Worm (Caenorhabditis elegans) whole organism, mixed stage, embryonic: ENCODE data around the gene cts-1.
A peak's percentile ranks its signal among the peaks of the same experiment; 100 is the strongest.
"Not testable (repeated sequence)": the region's sequence is repeated elsewhere in the genome, so short reads cannot be mapped to it uniquely, and the experiment has no call there.

ENCODE experiments used
- bed-3 ChIP-seq: fragments of 200-800 bp; sonication (Bioruptor generic); optimal IDR thresholded peaks from 3 replicates; lab custom pipeline; 2018; ENCODE audit warnings: mild to moderate bottlenecking, missing genetic modification characterization, moderate library complexity, missing compliant biosample characterization
- blmp-1 ChIP-seq: fragments of 150-350 bp; optimal IDR thresholded peaks from 2 replicates; lab custom pipeline; 2014; ENCODE audit warnings: missing biosample characterization, missing genetic modification characterization
- ceh-39 ChIP-seq: fragments of 150-350 bp; optimal IDR thresholded peaks from 2 replicates; lab custom pipeline; 2014; ENCODE audit warnings: missing biosample characterization, missing genetic modification characterization
- ceh-43 ChIP-seq: fragments of 200-800 bp; sonication (Bioruptor generic); optimal IDR thresholded peaks from 2 replicates; lab custom pipeline; 2018; ENCODE audit warnings: mild to moderate bottlenecking, missing genetic modification characterization, moderate library complexity, missing compliant biosample characterization
- ceh-83 ChIP-seq: fragments of 200-800 bp; sonication (Bioruptor generic); optimal IDR thresholded peaks from 2 replicates; lab custom pipeline; 2018; ENCODE audit warnings: mild to moderate bottlenecking, missing genetic modification characterization, missing compliant biosample characterization
- ces-1 ChIP-seq: fragments of 150-350 bp; optimal IDR thresholded peaks from 2 replicates; lab custom pipeline; 2014; ENCODE audit warnings: missing biosample characterization, missing genetic modification reagents, missing genetic modification characterization
- cnd-1 ChIP-seq: fragments of 200-800 bp; sonication (Bioruptor generic); optimal IDR thresholded peaks from 2 replicates; lab custom pipeline; 2018; ENCODE audit warnings: mild to moderate bottlenecking, missing genetic modification characterization, missing compliant biosample characterization
- drap-1 ChIP-seq: fragments of 200-800 bp; sonication (Bioruptor generic); optimal IDR thresholded peaks from 3 replicates; lab custom pipeline; 2018; ENCODE audit warnings: mild to moderate bottlenecking, missing genetic modification characterization, missing compliant biosample characterization
- elt-1 ChIP-seq: sonication (generic microtip); optimal IDR thresholded peaks from 2 replicates; lab custom pipeline; 2017; ENCODE audit warnings: missing genetic modification characterization, mild to moderate bottlenecking, missing compliant biosample characterization, antibody characterized with exemption, moderate library complexity, borderline replicate concordance; ENCODE audit not compliant: insufficient read depth
- elt-3 ChIP-seq: fragments of 150-350 bp; optimal IDR thresholded peaks from 2 replicates; lab custom pipeline; 2014; ENCODE audit warnings: missing biosample characterization, missing genetic modification characterization
- flh-1 ChIP-seq: fragments of 200-800 bp; sonication (Bioruptor generic); optimal IDR thresholded peaks from 2 replicates; lab custom pipeline; 2018; ENCODE audit warnings: mild to moderate bottlenecking, missing genetic modification characterization, moderate library complexity, missing compliant biosample characterization
- ham-2 ChIP-seq: fragments of 200-800 bp; sonication (Bioruptor generic); optimal IDR thresholded peaks from 2 replicates; lab custom pipeline; 2018; ENCODE audit warnings: mild to moderate bottlenecking, missing genetic modification characterization, missing compliant biosample characterization
- hlh-1 ChIP-seq: fragments of 150-350 bp; optimal IDR thresholded peaks from 2 replicates; lab custom pipeline; 2014; ENCODE audit warnings: missing biosample characterization, missing genetic modification reagents, missing genetic modification characterization
- lin-13 ChIP-seq: fragments of 150-350 bp; optimal IDR thresholded peaks from 2 replicates; lab custom pipeline; 2014; ENCODE audit warnings: missing biosample characterization, missing genetic modification characterization
- lin-32 ChIP-seq: fragments of 200-800 bp; sonication (Bioruptor generic); optimal IDR thresholded peaks from 2 replicates; lab custom pipeline; 2018; ENCODE audit warnings: mild to moderate bottlenecking, missing genetic modification characterization, missing compliant biosample characterization
- lsy-2 ChIP-seq: fragments of 150-350 bp; optimal IDR thresholded peaks from 2 replicates; lab custom pipeline; 2014; ENCODE audit warnings: missing biosample characterization, missing genetic modification characterization
- mab-5 ChIP-seq: fragments of 150-350 bp; optimal IDR thresholded peaks from 2 replicates; lab custom pipeline; 2014; ENCODE audit warnings: missing biosample characterization, missing genetic modification characterization
- mep-1 ChIP-seq: fragments of 150-350 bp; optimal IDR thresholded peaks from 2 replicates; lab custom pipeline; 2017; ENCODE audit warnings: missing biosample characterization, missing genetic modification reagents, missing genetic modification characterization, inconsistent platforms
- mls-2 ChIP-seq: sonication (generic microtip); optimal IDR thresholded peaks from 2 replicates; lab custom pipeline; 2016; ENCODE audit warnings: mild to moderate bottlenecking, missing genetic modification characterization, moderate library complexity, missing compliant biosample characterization
- nhr-12 ChIP-seq: fragments of 150-350 bp; optimal IDR thresholded peaks from 2 replicates; lab custom pipeline; 2014; ENCODE audit warnings: missing biosample characterization, missing genetic modification characterization
- nhr-2 ChIP-seq: fragments of 150-350 bp; optimal IDR thresholded peaks from 2 replicates; lab custom pipeline; 2014; ENCODE audit warnings: missing biosample characterization, missing genetic modification characterization
- nhr-237 ChIP-seq: fragments of 150-350 bp; optimal IDR thresholded peaks from 2 replicates; lab custom pipeline; 2014; ENCODE audit warnings: missing biosample characterization, missing genetic modification characterization
- nhr-28 ChIP-seq: fragments of 150-350 bp; optimal IDR thresholded peaks from 2 replicates; lab custom pipeline; 2014; ENCODE audit warnings: missing biosample characterization, missing genetic modification characterization
- nhr-76 ChIP-seq: sonication (generic microtip); optimal IDR thresholded peaks from 2 replicates; lab custom pipeline; 2017; ENCODE audit warnings: missing biosample characterization, missing genetic modification characterization
- pha-4 ChIP-seq: fragments of 150-350 bp; optimal IDR thresholded peaks from 2 replicates; lab custom pipeline; 2018; ENCODE audit warnings: missing biosample characterization, missing genetic modification reagents, missing genetic modification characterization
- sem-2 ChIP-seq: fragments of 200-800 bp; sonication (Bioruptor generic); optimal IDR thresholded peaks from 2 replicates; lab custom pipeline; 2018; ENCODE audit warnings: mild to moderate bottlenecking, missing genetic modification characterization, missing compliant biosample characterization
- snpc-4 ChIP-seq: fragments of 150-350 bp; optimal IDR thresholded peaks from 2 replicates; lab custom pipeline; 2014; ENCODE audit warnings: missing biosample characterization, missing genetic modification characterization
- sptf-1 ChIP-seq: sonication (generic microtip); optimal IDR thresholded peaks from 2 replicates; lab custom pipeline; 2017; ENCODE audit warnings: mild to moderate bottlenecking, missing genetic modification characterization, moderate library complexity, missing compliant biosample characterization
- tbx-8 ChIP-seq: fragments of 200-800 bp; sonication (Bioruptor generic); optimal IDR thresholded peaks from 2 replicates; lab custom pipeline; 2018; ENCODE audit warnings: mild to moderate bottlenecking, missing genetic modification characterization, moderate library complexity, missing compliant biosample characterization
- unc-120 ChIP-seq: sonication (generic microtip); optimal IDR thresholded peaks from 2 replicates; lab custom pipeline; 2017; ENCODE audit warnings: missing genetic modification characterization, missing compliant biosample characterization; ENCODE audit not compliant: poor library complexity, severe bottlenecking
- unc-39 ChIP-seq: fragments of 150-350 bp; optimal IDR thresholded peaks from 2 replicates; lab custom pipeline; 2014; ENCODE audit warnings: missing biosample characterization, missing genetic modification characterization
- unc-62 ChIP-seq: fragments of 150-350 bp; optimal IDR thresholded peaks from 2 replicates; lab custom pipeline; 2014; ENCODE audit warnings: missing biosample characterization, missing genetic modification reagents, missing genetic modification characterization
- zip-8 ChIP-seq: fragments of 150-350 bp; optimal IDR thresholded peaks from 2 replicates; lab custom pipeline; 2014; ENCODE audit warnings: missing biosample characterization, missing genetic modification characterization
- ztf-11 ChIP-seq: fragments of 150-350 bp; optimal IDR thresholded peaks from 2 replicates; lab custom pipeline; 2014; ENCODE audit warnings: missing biosample characterization, missing genetic modification characterization

The cts-1 gene

ce11 chrIII:10238448-10239154 is 22.2 kb upstream of the cts-1 start, which contains the start of gene Y70G10A.3:
TSS of gene Y70G10A.3 (plus strand) at chrIII:10239104.
- TF ChIP-seq snpc-4 (tag; lab: Kevin White, UChicago) (no peak), mep-1 (tag; lab: Kevin White, UChicago) (no peak), zip-8 (tag; lab: Kevin White, UChicago) (no peak), nhr-237 (no peak), unc-39 (no peak), lsy-2 (tag; lab: Kevin White, UChicago) (no peak), mab-5 (tag; lab: Kevin White, UChicago) (no peak)

DNA sequence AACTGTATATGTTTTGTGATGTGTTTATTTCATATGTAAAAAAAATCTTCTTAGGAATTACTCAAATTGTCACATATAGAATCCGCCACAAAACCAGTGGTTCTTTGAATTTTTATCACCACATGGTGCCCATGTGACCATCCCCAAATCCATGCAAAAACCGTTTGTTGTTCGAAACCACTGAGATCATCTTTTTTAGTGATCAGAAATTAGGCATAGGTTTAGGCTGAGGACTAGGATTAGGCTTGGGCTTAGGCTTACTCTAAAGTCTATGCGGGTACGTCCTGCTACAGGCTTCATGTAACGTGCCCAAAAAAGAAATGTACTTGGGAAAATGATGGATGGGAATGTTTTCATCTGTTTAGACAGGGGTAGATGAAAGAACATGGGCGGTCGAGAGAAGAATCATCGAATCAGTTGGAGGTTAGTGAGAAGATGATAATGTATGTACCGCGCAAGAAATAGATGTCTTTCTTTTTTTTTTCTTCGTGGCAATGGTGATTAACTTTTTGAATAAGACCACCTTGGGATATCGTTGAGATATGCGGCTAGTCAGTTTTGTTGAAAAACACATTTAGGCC is 19.9 kb upstream of the cts-1 start:
- TF ChIP-seq elt-3 (tag; lab: Kevin White, UChicago): no peak
- TF ChIP-seq ztf-11: no peak
- TF ChIP-seq nhr-2: no peak
- no peak for TF ChIP-seq mep-1 (tag; lab: Kevin White, UChicago)
- TF ChIP-seq mls-2 (tag; lab: Kevin White, UChicago): no peak
- no peak for TF ChIP-seq tbx-8 (GFP tag; lab: Kevin White, UChicago)
- no peak for TF ChIP-seq mab-5 (tag; lab: Kevin White, UChicago)
- TF ChIP-seq nhr-237: no peak
- no peak for TF ChIP-seq lin-13
- TF ChIP-seq blmp-1 (tag; lab: Kevin White, UChicago): no peak
- no peak for TF ChIP-seq cnd-1 (tag; lab: Kevin White, UChicago)
- no peak for TF ChIP-seq bed-3 (GFP tag; lab: Kevin White, UChicago)
- TF ChIP-seq drap-1: no peak

DNA sequence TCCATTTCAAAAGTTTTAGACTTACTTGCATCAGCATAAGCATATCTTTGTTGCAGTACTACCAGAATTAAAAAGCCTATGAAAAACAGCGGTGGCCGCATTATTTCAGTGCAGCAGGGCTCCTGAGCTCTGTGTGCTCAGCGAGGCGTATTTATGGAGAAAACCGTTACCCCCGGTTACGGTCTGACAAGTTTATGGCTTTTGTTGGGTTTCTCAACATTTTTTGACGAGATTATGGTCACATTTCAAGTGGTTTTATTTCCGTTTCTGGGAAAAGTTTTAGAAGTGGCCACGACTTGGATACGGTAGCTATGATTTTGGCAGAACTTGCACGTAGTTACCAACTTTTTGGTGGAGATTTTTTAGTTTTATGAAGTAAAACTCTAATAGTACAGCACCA is 17.5 kb upstream of the cts-1 start, which contains the start of gene paml-1:
Gene paml-1, minus strand, starts transcription at position 101 of the 400 bp plus-strand sequence.
- TF ChIP-seq sptf-1: no peak
- TF ChIP-seq lin-32: no peak
- TF ChIP-seq lin-13: no peak
- TF ChIP-seq ztf-11: no peak
- no peak for TF ChIP-seq tbx-8 (GFP tag; lab: Kevin White, UChicago)
- no peak for TF ChIP-seq mab-5 (tag; lab: Kevin White, UChicago)
- TF ChIP-seq ceh-39: no peak
- no peak for TF ChIP-seq flh-1 (GFP tag; lab: Kevin White, UChicago)
- TF ChIP-seq sem-2: no peak

DNA sequence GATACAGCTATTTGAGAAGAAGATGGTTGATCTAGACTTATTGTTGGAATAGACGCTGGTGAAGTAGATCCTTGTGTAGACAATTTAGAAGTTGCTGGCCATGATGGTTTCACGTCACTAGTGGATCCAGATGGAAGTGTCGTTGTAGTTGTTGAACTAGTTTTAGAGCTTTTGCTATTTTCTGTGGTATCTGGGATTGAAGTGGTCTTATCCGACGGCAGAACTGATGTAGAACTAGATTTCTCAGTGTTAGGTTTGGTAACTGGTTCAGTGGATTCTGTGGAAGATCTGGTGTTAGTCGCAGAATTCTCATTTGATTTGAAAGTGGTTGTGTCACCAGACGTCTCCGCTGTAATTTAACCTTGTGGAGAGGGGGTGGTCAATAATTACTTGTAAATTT is 15.2 kb upstream of the cts-1 start:
- TF ChIP-seq unc-39 (no peak), nhr-28 (tag; lab: Kevin White, UChicago) (no peak), cnd-1 (tag; lab: Kevin White, UChicago) (no peak), ceh-83 (GFP tag; lab: Kevin White, UChicago) (no peak), drap-1 (no peak)

ce11 chrIII:10221860-10222259 is 5.4 kb upstream of the cts-1 start, which contains the start of gene Y70G10A.4:
TSS of gene Y70G10A.4 (plus strand) at chrIII:10222160.
- TF ChIP-seq sptf-1; nhr-12 (tag; lab: Kevin White, UChicago); ceh-39: not testable (repeated sequence)

ce11 chrIII:10218587-10218986 is 2.2 kb upstream of the cts-1 start, which contains the start of the genes rde-4 and cox-14:
TSS of gene rde-4 (minus strand) at chrIII:10218646.
TSS of gene cox-14 (plus strand) at chrIII:10218942.
- TF ChIP-seq lsy-2 (tag; lab: Kevin White, UChicago) (peak; percentile 99), zip-8 (tag; lab: Kevin White, UChicago) (no peak), unc-62 (GFP tag; lab: Kevin White, UChicago) (peak; percentile 3), drap-1 (no peak), ztf-11 (no peak), mep-1 (tag; lab: Kevin White, UChicago) (peak; percentile 88), ceh-43 (GFP tag; lab: Kevin White, UChicago) (no peak), bed-3 (GFP tag; lab: Kevin White, UChicago) (no peak), nhr-2 (no peak), ces-1 (GFP tag; lab: Kevin White, UChicago) (peak; percentile 83), unc-39 (no peak), ceh-83 (GFP tag; lab: Kevin White, UChicago) (no peak), elt-1 (tag; lab: Kevin White, UChicago) (no peak), blmp-1 (tag; lab: Kevin White, UChicago) (no peak), tbx-8 (GFP tag; lab: Kevin White, UChicago) (no peak), snpc-4 (tag; lab: Kevin White, UChicago) (no peak), nhr-76 (no peak), cnd-1 (tag; lab: Kevin White, UChicago) (no peak), nhr-28 (tag; lab: Kevin White, UChicago) (no peak), flh-1 (GFP tag; lab: Kevin White, UChicago) (no peak), nhr-12 (tag; lab: Kevin White, UChicago) (no peak), elt-3 (tag; lab: Kevin White, UChicago) (no peak), nhr-237 (peak; percentile 60), lin-32 (no peak), unc-120 (tag; lab: Kevin White, UChicago) (peak; percentile 1), ceh-39 (no peak), sptf-1 (no peak), pha-4 (tag; lab: Kevin White, UChicago) (peak; percentile 49), hlh-1 (tag; lab: Kevin White, UChicago) (peak; percentile 39), sem-2 (no peak), mls-2 (tag; lab: Kevin White, UChicago) (no peak), mab-5 (tag; lab: Kevin White, UChicago) (no peak), ham-2 (GFP tag; lab: Kevin White, UChicago) (no peak)
